Worm (Caenorhabditis elegans) whole organism, dauer: ENCODE data around the gene stn-2.

ENCODE experiments used
- unc-62 ChIP-seq: sonication (generic microtip); optimal IDR thresholded peaks from 2 replicates; lab custom pipeline; 2017; ENCODE audit warnings: missing biosample characterization, missing genetic modification reagents, missing genetic modification characterization

The stn-2 gene

DNA sequence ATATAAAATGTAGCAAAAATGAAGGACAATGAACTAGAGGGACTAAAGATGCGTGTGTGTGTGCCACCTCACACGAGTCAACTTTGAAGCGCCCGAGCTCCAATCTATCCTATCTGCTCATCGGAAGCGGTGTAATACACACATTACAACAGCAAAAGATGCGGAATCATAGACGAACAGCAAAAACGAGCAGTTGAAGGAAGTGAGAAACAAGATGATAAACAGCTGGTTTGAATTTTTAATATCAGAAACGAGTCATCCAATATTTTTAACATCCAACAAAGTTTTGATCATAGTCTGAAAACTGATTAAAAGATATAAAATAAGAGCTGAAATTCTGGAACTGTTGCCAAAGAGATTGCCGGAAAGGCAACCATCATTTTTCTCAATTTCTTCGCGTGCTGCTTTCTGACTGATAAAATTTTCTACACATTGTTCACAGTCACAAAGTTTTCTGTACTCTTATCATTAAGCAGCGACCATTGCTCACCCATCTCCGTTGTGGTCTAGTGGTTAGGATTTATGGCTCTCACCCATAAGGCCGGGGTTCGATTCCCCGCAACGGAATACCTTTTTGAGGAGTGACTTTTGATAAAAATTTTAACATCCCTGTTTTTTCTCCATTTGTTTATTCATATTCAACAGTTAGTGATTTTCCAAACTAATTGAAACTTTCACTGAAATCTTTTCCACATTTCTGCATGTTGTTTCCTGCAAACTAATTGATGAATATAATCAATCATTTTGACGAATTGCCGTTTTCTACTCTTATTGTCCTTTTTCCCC is at the start of gene stn-2:
Gene stn-2 (minus strand): TSS at position 75 of the 786 bp plus-strand sequence.
- TF ChIP-seq unc-62 (GFP tag; lab: Kevin White, UChicago): no peak

DNA sequence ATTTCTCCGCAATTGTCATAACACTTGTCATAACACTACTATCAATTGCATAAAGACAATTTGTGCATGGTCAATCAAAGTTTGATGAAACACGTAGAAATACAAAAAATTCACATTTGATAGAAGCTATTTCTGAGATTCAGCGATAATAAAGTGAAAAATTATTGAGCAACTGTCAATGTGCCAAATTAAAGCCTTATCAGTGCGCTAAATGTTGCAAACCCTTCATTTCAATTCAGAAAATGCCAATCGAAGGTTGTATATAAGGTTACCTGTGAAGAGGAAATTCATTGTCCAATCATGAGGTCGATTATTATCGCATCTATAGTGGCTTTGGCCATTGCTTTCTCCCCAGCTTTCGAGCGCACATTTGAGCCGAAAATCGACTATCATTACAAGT is 47.2 kb upstream of the stn-2 start, which contains the start of gene vit-1:
Gene vit-1 (plus strand): TSS at position 289 of the 400 bp plus-strand sequence.
- no peak for TF ChIP-seq unc-62 (GFP tag; lab: Kevin White, UChicago)

DNA sequence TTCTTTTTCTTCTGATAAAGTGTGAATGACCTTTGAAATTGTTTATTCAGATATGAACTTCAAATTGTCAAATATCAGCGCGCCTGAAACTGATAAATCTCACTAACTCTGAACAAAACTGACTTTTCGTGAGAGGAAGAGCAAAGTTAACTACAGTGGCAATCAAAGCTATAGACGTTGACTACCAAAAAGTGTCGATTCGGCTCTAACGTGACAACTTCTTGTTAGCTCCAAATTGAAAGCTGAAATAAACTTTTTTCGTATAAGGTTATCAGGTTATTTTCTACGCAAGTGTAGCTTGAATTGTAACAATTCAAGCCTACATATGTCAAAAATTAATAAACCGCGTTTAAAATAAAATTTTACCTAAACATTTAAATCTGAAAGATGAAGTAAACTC is 45.9 kb upstream of the stn-2 start:
- TF ChIP-seq unc-62 (GFP tag; lab: Kevin White, UChicago): no peak

DNA sequence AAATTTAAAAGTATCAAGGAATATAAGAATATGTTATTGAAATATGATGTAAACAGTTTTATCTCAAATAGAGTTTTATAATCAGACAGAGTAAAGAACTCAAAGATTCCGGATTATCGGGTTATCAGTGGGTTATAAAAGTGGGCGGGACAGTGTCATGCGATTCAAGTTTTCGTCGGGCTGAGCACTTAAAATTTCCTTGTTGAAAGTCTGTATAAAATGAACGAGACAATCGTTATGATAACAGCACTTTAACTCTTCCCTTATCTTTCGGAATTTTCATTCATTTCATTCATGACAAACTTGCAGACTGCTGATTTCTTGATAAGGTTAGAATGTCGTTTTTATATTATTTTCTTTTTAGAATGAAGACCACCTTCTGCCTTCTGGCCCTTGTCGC is 45.2 kb upstream of the stn-2 start, which contains the start of gene spp-14:
Gene spp-14 (plus strand): TSS at position 365 of the 400 bp plus-strand sequence.
- no peak for TF ChIP-seq unc-62 (GFP tag; lab: Kevin White, UChicago)

DNA sequence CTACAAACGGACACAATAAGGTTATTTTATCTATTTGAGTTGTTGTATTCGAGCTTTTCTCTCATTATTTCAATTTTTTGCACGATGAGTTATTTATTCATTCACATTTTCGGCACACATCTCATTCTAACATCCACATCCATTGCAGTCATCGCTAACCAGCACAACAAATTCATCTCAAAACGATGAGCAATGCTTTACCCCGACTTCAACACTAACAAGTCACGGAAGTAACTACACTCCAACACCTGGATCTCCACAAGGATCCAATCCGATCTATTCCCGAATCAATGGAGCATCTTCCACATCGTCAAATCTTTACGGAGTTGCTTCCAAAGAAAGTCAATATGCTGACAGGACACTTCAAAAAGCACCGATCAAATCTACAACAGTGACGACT is 43.7 kb upstream of the stn-2 start:
- TF ChIP-seq unc-62 (GFP tag; lab: Kevin White, UChicago): no peak

DNA sequence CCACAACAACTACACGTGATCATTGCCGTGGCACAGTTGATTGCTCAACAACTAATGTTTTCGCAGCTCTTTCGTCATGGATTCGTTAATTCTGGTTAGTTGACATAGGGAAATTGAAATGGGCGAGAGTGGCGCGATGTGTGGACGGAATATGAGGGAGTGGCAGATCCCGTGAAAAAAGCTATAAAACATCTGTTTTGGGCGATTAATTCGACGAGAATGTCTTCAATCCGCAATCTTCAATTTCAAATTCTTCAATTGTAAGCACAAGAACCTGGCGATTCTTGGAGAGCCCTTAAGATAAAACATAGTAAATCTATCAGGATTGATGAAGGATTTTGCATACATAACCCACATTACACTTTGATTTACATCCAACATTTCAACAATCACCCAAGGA is 40.1 kb upstream of the stn-2 start:
- TF ChIP-seq unc-62 (GFP tag; lab: Kevin White, UChicago): no peak

DNA sequence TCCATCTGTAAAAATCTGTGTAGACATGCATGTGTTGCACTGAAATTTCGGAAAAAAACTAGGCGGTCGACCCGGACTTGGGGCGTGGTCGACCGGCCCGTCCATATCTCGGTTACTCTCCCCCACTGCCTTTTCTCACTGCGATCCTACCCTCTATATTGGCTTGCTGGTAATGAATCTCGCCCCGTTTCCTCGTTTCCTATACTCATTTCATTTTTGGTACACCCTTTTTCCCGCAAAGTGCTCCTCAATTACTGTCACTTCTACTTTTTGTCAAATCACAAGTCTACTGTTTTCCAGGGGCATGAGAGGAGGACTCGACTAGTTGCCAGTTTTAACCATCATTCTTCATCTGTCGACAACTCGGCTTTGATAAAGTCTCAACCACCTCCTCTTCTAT is 38.6 kb upstream of the stn-2 start, which contains the start of gene K09F5.6:
Gene K09F5.6 (plus strand): TSS at position 301 of the 400 bp plus-strand sequence.
- no peak for TF ChIP-seq unc-62 (GFP tag; lab: Kevin White, UChicago)

DNA sequence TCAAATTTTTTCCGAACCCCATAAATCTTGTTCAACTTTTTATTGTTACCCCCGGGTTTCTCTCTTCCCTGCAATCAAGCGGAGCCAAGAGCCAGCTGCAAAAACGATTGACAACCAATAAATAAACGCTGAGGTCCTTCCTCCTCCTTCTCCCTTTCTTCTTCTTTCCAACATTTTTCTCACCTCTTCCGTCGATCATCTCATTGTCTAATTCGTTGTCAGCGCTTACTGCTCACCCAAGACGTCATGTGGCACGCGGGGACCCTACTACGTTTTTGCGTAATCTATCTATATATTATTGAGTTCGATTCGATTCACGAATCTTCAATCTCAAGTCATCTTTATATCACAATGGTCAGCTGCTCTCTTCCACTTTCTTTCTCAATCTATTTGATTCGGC is 35.0 kb upstream of the stn-2 start:
- no peak for TF ChIP-seq unc-62 (GFP tag; lab: Kevin White, UChicago)

DNA sequence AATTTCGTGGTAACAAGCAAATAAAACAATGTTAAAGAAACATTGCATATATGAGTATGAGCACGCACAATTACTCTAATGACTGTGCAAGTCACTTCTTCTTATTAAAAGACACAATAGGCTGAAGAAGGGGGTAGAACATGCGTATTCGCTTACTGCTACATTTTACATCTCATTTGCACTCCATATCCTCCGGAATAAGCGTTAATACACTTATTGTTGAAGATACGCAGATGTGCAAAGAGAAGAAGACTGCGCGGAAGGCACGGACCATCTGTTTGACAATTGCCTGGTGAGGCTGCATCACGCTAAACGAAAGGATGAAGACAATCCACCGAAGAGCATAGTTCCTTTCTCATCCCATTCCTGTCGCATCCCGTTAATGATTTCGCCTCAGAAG is 32.5 kb upstream of the stn-2 start:
- TF ChIP-seq unc-62 (GFP tag; lab: Kevin White, UChicago): no peak

DNA sequence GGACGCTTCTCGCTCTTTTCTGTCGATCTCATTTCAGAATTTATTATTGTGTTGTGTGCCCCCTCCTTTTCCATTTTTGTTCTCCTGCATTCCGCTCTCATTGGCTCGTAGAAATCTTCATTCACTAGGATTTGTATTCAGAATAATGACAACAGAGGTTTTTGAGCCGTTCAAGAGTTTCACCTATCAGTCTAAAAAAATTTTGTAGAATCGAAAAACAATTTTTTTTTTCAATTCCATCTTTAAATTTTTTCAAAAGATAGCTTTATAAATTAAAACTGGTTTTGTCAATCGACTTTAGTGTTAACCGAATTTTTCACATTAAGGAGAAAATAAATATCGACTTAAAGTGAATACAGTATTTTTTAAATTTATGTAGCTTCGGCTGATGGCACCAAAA is 30.2 kb upstream of the stn-2 start, which contains the start of gene K09F5.4:
Gene K09F5.4 (minus strand): TSS at position 101 of the 400 bp plus-strand sequence.
- TF ChIP-seq unc-62 (GFP tag; lab: Kevin White, UChicago): no peak

DNA sequence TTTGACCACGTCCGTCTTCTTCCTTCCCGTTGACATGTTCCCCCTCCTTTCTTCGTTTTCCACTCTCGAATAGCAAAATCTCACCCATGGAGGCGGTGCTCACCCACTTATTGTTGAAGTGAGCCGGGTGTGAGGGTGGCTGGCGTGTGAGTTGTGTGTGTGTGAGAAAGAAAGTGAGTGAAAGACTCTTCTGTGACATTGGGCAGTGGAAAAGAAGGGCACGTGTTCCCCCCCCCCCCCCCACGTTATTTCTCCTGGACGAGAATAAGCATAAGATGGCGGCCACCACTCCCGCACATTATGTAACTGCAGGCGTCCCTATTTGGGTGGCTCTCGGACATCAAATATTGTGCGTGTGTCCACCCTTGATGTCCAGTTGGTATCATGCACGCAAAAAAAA is 29.8 kb upstream of the stn-2 start:
- no peak for TF ChIP-seq unc-62 (GFP tag; lab: Kevin White, UChicago)

DNA sequence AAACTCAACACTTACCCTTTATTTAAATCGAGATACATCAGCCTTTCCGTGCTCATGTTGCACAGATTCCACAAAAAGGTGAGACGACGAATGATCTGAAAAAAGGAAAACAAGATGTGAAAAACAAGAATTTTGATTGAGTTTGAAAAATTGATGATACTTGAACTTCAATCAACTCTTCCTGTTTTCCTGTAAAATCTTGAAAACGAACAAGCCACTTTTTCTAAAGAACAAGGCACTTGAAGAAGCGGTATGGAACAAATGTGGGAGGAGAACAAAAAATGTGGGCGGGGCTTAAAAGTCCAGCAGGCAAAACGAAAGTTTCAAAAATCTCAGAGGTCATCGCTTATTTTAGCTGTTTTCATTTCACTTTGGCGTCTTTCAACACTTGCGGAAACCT is 26.6 kb upstream of the stn-2 start, which contains the start of gene kvs-1:
Gene kvs-1 (minus strand): TSS at position 101 of the 400 bp plus-strand sequence.
- TF ChIP-seq unc-62 (GFP tag; lab: Kevin White, UChicago): no peak

DNA sequence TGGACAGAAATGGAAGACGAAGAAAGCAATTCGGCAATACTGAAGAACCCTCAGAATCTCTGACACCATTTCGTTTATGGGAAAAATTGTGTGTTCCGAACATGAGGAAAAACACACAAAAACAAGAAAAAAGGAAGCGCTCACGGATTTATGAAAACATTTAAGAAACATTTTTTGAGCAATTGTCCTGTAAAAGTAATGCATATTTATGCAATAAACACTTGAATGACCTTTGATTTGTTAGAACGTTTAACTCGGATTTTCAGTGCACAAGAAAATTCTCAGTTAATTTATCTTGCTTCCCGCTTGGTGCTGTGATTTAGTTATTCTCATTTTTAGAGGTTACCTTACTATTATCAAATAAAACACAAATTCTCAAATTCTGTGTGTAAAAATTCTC is 23.4 kb upstream of the stn-2 start:
- no peak for TF ChIP-seq unc-62 (GFP tag; lab: Kevin White, UChicago)

DNA sequence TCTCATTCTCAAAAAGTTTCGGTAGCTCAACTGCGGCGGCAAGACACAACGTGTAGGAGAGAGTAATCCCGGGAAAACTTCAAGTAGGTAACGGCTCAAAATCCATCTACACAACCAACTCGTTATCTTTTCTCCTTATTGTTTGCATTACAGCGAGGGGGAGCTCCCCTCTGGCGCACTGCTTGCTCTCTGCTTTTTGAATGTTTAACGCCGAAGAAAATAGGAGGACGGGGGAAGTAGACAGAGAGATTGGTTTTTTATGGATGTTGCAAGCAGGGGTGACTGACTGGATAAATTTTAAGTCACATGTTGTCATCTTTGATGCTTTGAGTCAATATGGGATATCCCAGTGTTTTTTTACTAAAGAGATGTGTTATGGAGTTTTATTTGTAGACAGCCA is 9.2 kb upstream of the stn-2 start:
- no peak for TF ChIP-seq unc-62 (GFP tag; lab: Kevin White, UChicago)

DNA sequence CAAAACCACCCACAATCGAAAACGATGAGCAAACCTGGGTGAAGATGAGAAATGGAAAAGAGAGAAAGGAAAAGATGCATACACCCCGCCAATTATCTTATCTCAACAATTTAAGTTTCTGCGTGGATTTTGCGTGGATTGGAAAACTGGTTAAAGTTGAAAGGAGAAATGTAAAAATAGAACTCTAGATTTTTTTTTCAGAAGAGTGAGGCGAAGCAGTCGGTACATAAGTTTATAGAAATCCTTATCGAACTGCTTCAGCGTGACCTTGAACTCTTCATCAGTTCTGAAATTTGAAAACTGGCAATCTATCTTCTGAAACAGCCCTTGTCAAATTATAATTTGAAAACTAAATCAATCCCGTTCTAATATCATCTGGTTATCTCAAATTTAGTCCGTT is 8.7 kb upstream of the stn-2 start, which contains the start of gene clik-2:
Gene clik-2 (minus strand): TSS at position 101 of the 400 bp plus-strand sequence.
- no peak for TF ChIP-seq unc-62 (GFP tag; lab: Kevin White, UChicago)

DNA sequence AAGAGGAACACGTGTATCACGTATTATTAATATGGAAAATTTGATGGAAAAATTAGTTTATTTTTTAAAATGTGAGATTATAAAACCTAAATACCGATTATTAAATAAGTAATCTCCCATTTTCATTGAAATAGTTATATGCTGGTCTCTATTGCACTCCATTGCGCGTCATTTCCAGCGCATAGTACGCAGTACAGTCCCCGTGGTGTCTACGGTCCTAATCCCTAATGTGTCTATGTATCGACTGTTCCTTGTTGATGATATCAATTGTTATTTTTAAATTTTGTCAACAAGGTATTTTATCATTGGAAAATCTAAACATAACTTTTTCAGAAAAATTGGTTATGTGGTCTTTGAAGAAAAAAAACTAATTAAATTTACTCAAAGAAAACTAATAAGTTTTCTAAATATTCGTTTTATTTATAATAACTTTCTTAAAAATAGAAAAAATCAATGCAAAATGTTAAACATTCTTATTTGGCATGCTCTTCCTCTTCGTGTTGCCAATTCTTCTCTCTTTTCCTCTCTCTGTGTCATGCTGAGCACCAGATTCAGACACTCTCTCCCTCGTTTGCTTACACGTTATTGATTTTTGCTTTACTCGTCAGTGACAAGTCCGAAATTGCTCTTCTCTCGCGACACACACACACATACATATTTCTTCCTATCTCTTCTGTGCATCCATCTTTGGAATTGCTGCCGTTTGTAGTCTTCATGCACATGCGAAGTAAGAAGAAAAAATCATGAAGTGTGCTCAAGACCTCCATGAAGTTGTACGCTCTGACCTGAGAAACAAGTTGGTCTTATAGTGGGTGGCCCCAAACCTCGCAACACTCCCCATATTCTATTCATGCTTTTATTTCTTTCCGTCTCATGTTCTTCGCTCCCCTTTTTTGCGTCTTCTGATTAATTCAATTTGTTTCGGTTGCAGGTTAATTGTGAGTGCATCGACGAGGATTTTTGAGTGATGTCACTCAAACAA is 1.8 kb upstream of the stn-2 start, which contains the start of gene unc-18:
Gene unc-18 (plus strand): TSS at position 932 of the 982 bp plus-strand sequence.
- no peak for TF ChIP-seq unc-62 (GFP tag; lab: Kevin White, UChicago)
